Worm (Caenorhabditis elegans) whole organism, late embryonic: ENCODE results near the gene clec-252.

Experiments
- K09A11.1 ChIP-seq: sonication (generic microtip); optimal IDR thresholded peaks from 2 replicates; lab custom pipeline; 2017; ENCODE audit warnings: antibody characterized with exemption, mild to moderate bottlenecking, missing genetic modification characterization, missing compliant biosample characterization; ENCODE audit not compliant: insufficient read depth
- ceh-30 ChIP-seq: fragments of 150-350 bp; optimal IDR thresholded peaks from 2 replicates; lab custom pipeline; 2014; ENCODE audit warnings: missing biosample characterization, missing genetic modification characterization
- ceh-31 ChIP-seq: sonication (generic microtip); optimal IDR thresholded peaks from 2 replicates; lab custom pipeline; 2016; ENCODE audit warnings: missing genetic modification characterization, missing compliant biosample characterization
- ceh-45 ChIP-seq: fragments of 200-800 bp; sonication (Bioruptor generic); IDR thresholded peaks from 2 replicates; pipeline ENCODE4 v1.3.6; 2022; ENCODE audit warnings: missing genetic modification reagents, missing genetic modification characterization, missing compliant biosample characterization
- ceh-6 ChIP-seq: fragments of 200-800 bp; sonication (Bioruptor generic); optimal IDR thresholded peaks from 2 replicates; lab custom pipeline; 2018; ENCODE audit warnings: mild to moderate bottlenecking, missing genetic modification characterization, missing compliant biosample characterization
- elt-2 ChIP-seq: sonication (generic microtip); optimal IDR thresholded peaks from 2 replicates; lab custom pipeline; 2016; ENCODE audit warnings: missing genetic modification reagents, missing genetic modification characterization, missing compliant biosample characterization
- fkh-10 ChIP-seq: fragments of 150-350 bp; optimal IDR thresholded peaks from 2 replicates; lab custom pipeline; 2014; ENCODE audit warnings: missing biosample characterization, missing genetic modification reagents, missing genetic modification characterization
- hlh-15 ChIP-seq: sonication (generic microtip); optimal IDR thresholded peaks from 2 replicates; lab custom pipeline; 2016; ENCODE audit warnings: missing genetic modification characterization, missing compliant biosample characterization
- nhr-11 ChIP-seq: fragments of 150-350 bp; optimal IDR thresholded peaks from 2 replicates; lab custom pipeline; 2014; ENCODE audit warnings: missing biosample characterization, missing genetic modification characterization
- pha-4 ChIP-seq: fragments of 150-350 bp; optimal IDR thresholded peaks from 2 replicates; lab custom pipeline; 2018; ENCODE audit warnings: missing biosample characterization, missing genetic modification reagents, missing genetic modification characterization
- sox-4 ChIP-seq: sonication (generic microtip); optimal IDR thresholded peaks from 2 replicates; lab custom pipeline; 2017; ENCODE audit warnings: mild to moderate bottlenecking, missing genetic modification characterization, inconsistent platforms, missing compliant biosample characterization
- syd-9 ChIP-seq: sonication (generic microtip); optimal IDR thresholded peaks from 2 replicates; lab custom pipeline; 2016; ENCODE audit warnings: mild to moderate bottlenecking, missing genetic modification characterization, moderate library complexity, missing compliant biosample characterization
- unc-3 ChIP-seq, 2 experiments: fragments of 200-800 bp in 1 of 2; sonication (Bioruptor generic) in 1 of 2; sonication (generic microtip) in 1 of 2; conservative IDR thresholded peaks in 1 of 2; optimal IDR thresholded peaks in 1 of 2; 2 replicates each; pipeline versions ENCODE4 v1.3.6 to Lab custom; 2016 to 2022; ENCODE audit warnings: missing compliant biosample characterization in 2 of 2, missing genetic modification characterization in 2 of 2, missing genetic modification reagents in 1 of 2
- unc-86 ChIP-seq: sonication (generic microtip); optimal IDR thresholded peaks from 2 replicates; lab custom pipeline; 2016; ENCODE audit warnings: missing genetic modification characterization, missing compliant biosample characterization

DNA sequence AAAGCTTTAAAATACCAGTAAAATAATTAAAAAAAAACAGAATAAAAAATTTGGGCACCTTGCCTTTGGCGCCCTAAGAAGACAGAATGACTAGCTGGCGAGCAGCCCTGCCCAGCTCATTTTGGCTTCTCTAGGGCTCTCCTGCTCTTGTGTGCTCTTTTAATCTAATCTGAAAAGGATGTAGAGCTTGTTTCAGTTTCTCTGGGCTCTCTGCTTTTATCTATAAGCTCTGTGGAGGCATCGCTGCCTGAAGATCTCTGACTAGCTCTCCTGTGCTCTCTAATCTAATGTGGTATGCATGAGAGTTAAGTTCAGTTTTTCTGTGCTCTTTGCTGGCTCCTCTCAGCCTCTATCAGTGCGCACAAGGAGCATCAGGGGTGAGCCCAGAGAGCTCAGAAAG lies 22.8 kb downstream of the clec-252 start:
- TF ChIP-seq sox-4 (tag; lab: Kevin White, UChicago) (no peak), syd-9 (no peak), pha-4 (tag; lab: Kevin White, UChicago) (no peak), fkh-10 (GFP tag; lab: Kevin White, UChicago) (no peak), hlh-15 (tag; lab: Kevin White, UChicago) (no peak), nhr-11 (tag; lab: Kevin White, UChicago) (no peak), unc-3 (GFP tag; conservative IDR thresholded peaks at IDR 0.05; lab: Robert Waterston, UW) (no peak), unc-3 (tag; optimal IDR thresholded peaks at IDR 0.05; lab: Kevin White, UChicago) (no peak), unc-86 (tag; lab: Kevin White, UChicago) (no peak), elt-2 (tag; lab: Kevin White, UChicago) (no peak), ceh-45 (GFP tag; lab: Robert Waterston, UW) (no peak), ceh-31 (no peak), ceh-6 (no peak), K09A11.1 (tag; lab: Kevin White, UChicago) (no peak), ceh-30 (tag; lab: Kevin White, UChicago) (no peak)
